Worm (Caenorhabditis elegans): ENCODE results near the gene lst-5.

lst-5 gene

ce11 chrII:7050021-7050722 lies 27.5 kb downstream of the lst-5 start, which contains the start of the genes tcer-1 and ZK1127.5 (continued):
- TF ChIP-seq fkh-10 (GFP tag; optimal IDR thresholded peaks at IDR 0.05) = no peak
- TF ChIP-seq elt-3 (tag; optimal IDR thresholded peaks at IDR 0.05) = peak in 1 of 6 experiments; percentile 38
- peak; percentile 41 for TF ChIP-seq fkh-8 (tag; optimal IDR thresholded peaks at IDR 0.05)
- peak; percentile 55 for TF ChIP-seq lin-14 (GFP tag; optimal IDR thresholded peaks at IDR 0.05)
- TF ChIP-seq snu-23 (GFP tag; optimal IDR thresholded peaks at IDR 0.05) = peak; percentile 63
- peak; percentile 27 for TF ChIP-seq F16B12.6 (tag; optimal IDR thresholded peaks at IDR 0.05)
- no peak for TF ChIP-seq ceh-88 (GFP tag; IDR thresholded peaks at IDR 0.05)
- peak; percentile 31 for TF ChIP-seq nhr-85 (tag)
- TF ChIP-seq efl-1 (optimal IDR thresholded peaks at IDR 0.05) = peak; percentile 66 to 78
- peak; percentile 69 to 94 for TF ChIP-seq efl-1 (GFP tag; optimal IDR thresholded peaks at IDR 0.05 in 1 of 2)
- no peak for TF ChIP-seq C34B4.2 (tag; optimal IDR thresholded peaks at IDR 0.05)
- no peak for TF ChIP-seq aha-1 (tag; optimal IDR thresholded peaks at IDR 0.05)
- no peak for TF ChIP-seq irx-1 (tag; optimal IDR thresholded peaks at IDR 0.05)
- no peak for TF ChIP-seq hlh-17 (GFP tag; optimal IDR thresholded peaks at IDR 0.05; ENCODE audit: borderline replicate concordance)
- peak; percentile 40 for TF ChIP-seq tbx-2 (tag; optimal IDR thresholded peaks at IDR 0.05)
- no peak for TF ChIP-seq snpc-4 (tag; optimal IDR thresholded peaks at IDR 0.05)
- peak; percentile 23 for TF ChIP-seq nhr-90 (tag; optimal IDR thresholded peaks at IDR 0.05; ENCODE audit: poor library complexity)
- TF ChIP-seq dpl-1 (GFP tag; optimal IDR thresholded peaks at IDR 0.05) = peak; percentile 54 to 82 (median 59)
- peak; percentile 60 to 83 for TF ChIP-seq lsy-2 (tag; optimal IDR thresholded peaks at IDR 0.05)
- TF ChIP-seq nhr-20 (tag; optimal IDR thresholded peaks at IDR 0.05) = peak; percentile 58
- TF ChIP-seq pqm-1 (tag; optimal IDR thresholded peaks at IDR 0.05) = no peak
- TF ChIP-seq Y116A8C.19 (tag; optimal IDR thresholded peaks at IDR 0.05; ENCODE audit: borderline replicate concordance) = no peak
- TF ChIP-seq unc-86 (tag; optimal IDR thresholded peaks at IDR 0.05) = no peak
- peak; percentile 78 for TF ChIP-seq mep-1 (tag; optimal IDR thresholded peaks at IDR 0.05)
- peak; percentile 73 for TF ChIP-seq lin-15B (tag; optimal IDR thresholded peaks at IDR 0.05)

- TF ChIP-seq lin-35 (GFP tag; optimal IDR thresholded peaks at IDR 0.05) (no peak), isw-1 (GFP tag; IDR thresholded peaks at IDR 0.05) (no peak), sup-37 (GFP tag; optimal IDR thresholded peaks at IDR 0.05) (no peak), ceh-8 (GFP tag; optimal IDR thresholded peaks at IDR 0.05) (no peak), nhr-76 (tag; optimal IDR thresholded peaks at IDR 0.05) (no peak), tbx-2 (tag; optimal IDR thresholded peaks at IDR 0.05) (no peak), fkh-10 (GFP tag; optimal IDR thresholded peaks at IDR 0.05) (no peak), dsc-1 (tag; optimal IDR thresholded peaks at IDR 0.05) (no peak), Y116A8C.19 (tag; optimal IDR thresholded peaks at IDR 0.05; ENCODE audit: borderline replicate concordance) (no peak), mab-9 (GFP tag; IDR thresholded peaks at IDR 0.05) (no peak), tlp-1 (tag; optimal IDR thresholded peaks at IDR 0.05) (no peak), nhr-19 (GFP tag; conservative IDR thresholded peaks at IDR 0.05) (no peak), vab-15 (tag; optimal IDR thresholded peaks at IDR 0.05) (no peak), mep-1 (tag; optimal IDR thresholded peaks at IDR 0.05) (no peak), pax-3 (tag; optimal IDR thresholded peaks at IDR 0.05) (no peak)
These were observed 29.1 kb downstream of the lst-5 start, which contains the start of gene ZK1127.12 for ce11 chrII:7051778-7052177. Gene ZK1127.12, plus strand, starts transcription at chrII:7052078.

ce11 chrII:7053001-7053400 lies 30.3 kb downstream of the lst-5 start, which contains the start of gene ZK1127.13:
Gene ZK1127.13, plus strand, starts transcription at chrII:7053301.
- TF ChIP-seq efl-1 (optimal IDR thresholded peaks at IDR 0.05) (no peak), efl-1 (GFP tag; optimal IDR thresholded peaks at IDR 0.05 in 1 of 2) (peak in 1 of 2 experiments; percentile 67), pag-3 (tag; optimal IDR thresholded peaks at IDR 0.05; ENCODE audit: borderline replicate concordance, insufficient read depth) (no peak)
